Fruit fly (Drosophila melanogaster): ENCODE measurements around the gene Ulp1.

The Ulp1 gene

DNA sequence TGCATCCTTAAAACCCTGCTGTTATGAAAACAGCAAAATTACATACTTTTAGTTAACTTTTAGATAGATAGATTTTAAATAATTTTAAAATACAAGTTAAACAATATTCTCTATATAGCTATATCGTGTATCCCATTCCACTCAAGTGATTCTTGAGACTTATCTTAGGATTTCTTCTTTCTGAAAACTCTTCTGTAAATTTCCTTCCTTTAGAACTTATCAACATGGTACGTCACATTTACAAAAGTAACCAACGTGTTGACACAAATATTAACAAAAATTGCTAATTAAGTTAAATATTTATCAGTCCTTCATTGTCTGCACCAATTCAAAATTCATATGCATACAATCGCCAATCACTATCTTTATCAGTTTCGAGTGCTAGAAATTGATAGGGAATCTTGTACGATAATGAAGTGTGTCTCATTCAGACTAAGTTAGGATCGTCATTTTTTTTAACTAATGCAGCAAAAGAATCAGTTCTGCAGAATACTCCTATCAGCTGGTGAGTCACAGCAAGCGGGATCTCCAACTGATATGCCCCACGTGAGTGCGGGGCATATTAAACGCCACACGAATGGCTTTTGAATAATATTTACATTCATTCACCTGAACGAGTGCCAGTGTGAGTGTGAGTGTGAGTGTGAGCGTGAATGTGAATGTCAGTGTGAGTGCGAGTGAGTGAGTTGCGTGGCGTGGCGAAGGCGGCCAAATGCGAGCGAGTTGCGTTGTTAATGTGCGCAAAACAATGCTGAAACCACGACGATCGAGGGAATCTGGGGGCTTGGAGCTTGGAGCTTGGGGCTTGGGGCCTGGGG, 40.2 kb downstream of the Ulp1 start (continued):
- no peak for TF ChIP-seq nerfin-2 (GFP tag; IDR thresholded peaks at IDR 0.05; ENCODE audit: partially characterized antibody)
- peak; percentile 31 for TF ChIP-seq Deaf1 (tag; optimal IDR thresholded peaks at IDR 0.05)
- TF ChIP-seq bigmax (GFP tag; optimal IDR thresholded peaks at IDR 0.05), result no peak
- no peak for TF ChIP-seq YL-1 (GFP tag; optimal IDR thresholded peaks at IDR 0.05)
- TF ChIP-seq NK7.1 (GFP tag; optimal IDR thresholded peaks at IDR 0.05), result no peak
- TF ChIP-seq br (optimal IDR thresholded peaks at IDR 0.05), result no peak
- no peak for TF ChIP-seq Ssrp (tag; optimal IDR thresholded peaks at IDR 0.05)
- TF ChIP-seq Bteb2 (GFP tag; optimal IDR thresholded peaks at IDR 0.05), result no peak
- TF ChIP-seq tap (tag; optimal IDR thresholded peaks at IDR 0.05), result no peak
- TF ChIP-seq amos (GFP tag; IDR thresholded peaks at IDR 0.05; ENCODE audit: partially characterized antibody), result no peak; the same call in 1 of the 2 replicates
- TF ChIP-seq danr (GFP tag; IDR thresholded peaks at IDR 0.05), result no peak
- TF ChIP-seq CG1832 (GFP tag; optimal IDR thresholded peaks at IDR 0.05), result peak; percentile 13
- no peak for TF ChIP-seq Tbp (GFP tag; optimal IDR thresholded peaks at IDR 0.05)
- no peak for TF ChIP-seq CG31365 (tag; optimal IDR thresholded peaks at IDR 0.05)
- TF ChIP-seq CG6683 (GFP tag; optimal IDR thresholded peaks at IDR 0.05), result no peak
- no peak for TF ChIP-seq E2f2 (GFP tag; IDR thresholded peaks at IDR 0.05)
- no peak for TF ChIP-seq Lpt (GFP tag; optimal IDR thresholded peaks at IDR 0.05)
- no peak for TF ChIP-seq Aef1 (GFP tag; IDR thresholded peaks at IDR 0.05)
- no peak for TF ChIP-seq nom (GFP tag; optimal IDR thresholded peaks at IDR 0.05)
- no peak for TF ChIP-seq seq (GFP tag; IDR thresholded peaks at IDR 0.05)
- TF ChIP-seq slou (GFP tag; optimal IDR thresholded peaks at IDR 0.05), result no peak
- no peak for TF ChIP-seq CG7556 (GFP tag; optimal IDR thresholded peaks at IDR 0.05)
- TF ChIP-seq CG15479 (GFP tag; optimal IDR thresholded peaks at IDR 0.05), result no peak
- 0 out of 2 replicates have a peak, but pooled peaks have one; percentile 13 for TF ChIP-seq aop (GFP tag; IDR thresholded peaks at IDR 0.05)
- TF ChIP-seq repo (GFP tag; optimal IDR thresholded peaks at IDR 0.05), result no peak
- no peak for TF ChIP-seq CG18764 (GFP tag; optimal IDR thresholded peaks at IDR 0.05)
- TF ChIP-seq disco-r (GFP tag; optimal IDR thresholded peaks at IDR 0.05), result no peak
- no peak for TF ChIP-seq CG11398 (GFP tag; optimal IDR thresholded peaks at IDR 0.05)
- no peak for TF ChIP-seq chif (GFP tag; optimal IDR thresholded peaks at IDR 0.05)
- no peak for TF ChIP-seq tup (GFP tag; optimal IDR thresholded peaks at IDR 0.05)
- TF ChIP-seq grau (tag; optimal IDR thresholded peaks at IDR 0.05), result no peak
- TF ChIP-seq CG2116 (GFP tag; optimal IDR thresholded peaks at IDR 0.05), result no peak
- TF ChIP-seq tgo (GFP tag; IDR thresholded peaks at IDR 0.05), result 0 out of 3 replicates have a peak, but pooled peaks have one; percentile 13
- no peak for TF ChIP-seq BEAF-32 (GFP tag; optimal IDR thresholded peaks at IDR 0.05)
- TF ChIP-seq dysf (GFP tag; IDR thresholded peaks at IDR 0.05), result peak; percentile 34; the same call in 1 of the 3 replicates
- peak; percentile 34; the same call in 1 of the 2 replicates for TF ChIP-seq CG32532 (GFP tag; IDR thresholded peaks at IDR 0.05)
- peak; percentile 51 for TF ChIP-seq cwo (GFP tag; optimal IDR thresholded peaks at IDR 0.05)
- TF ChIP-seq ham (GFP tag; IDR thresholded peaks at IDR 0.05), result no peak
- TF ChIP-seq Med (GFP tag), result peak; percentile 80
- TF ChIP-seq sr (GFP tag; IDR thresholded peaks at IDR 0.05), result peak; percentile 87
- TF ChIP-seq sd (tag; optimal IDR thresholded peaks at IDR 0.05), result peak; percentile 69
- TF ChIP-seq lov (optimal IDR thresholded peaks at IDR 0.05), result no peak
- TF ChIP-seq lov (GFP tag; IDR thresholded peaks at IDR 0.05), result 0 out of 3 replicates have a peak, but pooled peaks have one; percentile 46
- TF ChIP-seq Dfd (GFP tag; optimal IDR thresholded peaks at IDR 0.05), result no peak
- no peak for TF ChIP-seq CG3065 (GFP tag; optimal IDR thresholded peaks at IDR 0.05)
- TF ChIP-seq Atf6 (GFP tag; IDR thresholded peaks at IDR 0.05), result 0 out of 2 replicates have a peak, but pooled peaks have one; percentile 18
- no peak for TF ChIP-seq ssp (GFP tag; IDR thresholded peaks at IDR 0.05)
- TF ChIP-seq CG8765 (GFP tag; IDR thresholded peaks at IDR 0.05), result no peak
- 0 out of 2 replicates have a peak, but pooled peaks have one; percentile 24 for TF ChIP-seq CG13287 (GFP tag; IDR thresholded peaks at IDR 0.05; ENCODE audit: partially characterized antibody)
- no peak for TF ChIP-seq vnd (GFP tag; IDR thresholded peaks at IDR 0.05; ENCODE audit: partially characterized antibody)

Data from whole organism, embryonic.